Worm (Caenorhabditis elegans) whole organism, L1 larva: ENCODE results near the gene rps-1.

ENCODE experiments used
- aly-2 ChIP-seq: fragments of 150-350 bp; optimal IDR thresholded peaks from 2 replicates; lab custom pipeline; 2014; ENCODE audit warnings: missing biosample characterization, missing genetic modification characterization
- egl-27 ChIP-seq, 2 experiments: fragments of 150-350 bp in 1 of 2; sonication (generic microtip); optimal IDR thresholded peaks; 3 replicates each; lab custom pipeline; 2017 to 2018; ENCODE audit warnings: missing biosample characterization in 2 of 2, missing genetic modification characterization in 2 of 2, missing genetic modification reagents in 2 of 2
- elt-3 ChIP-seq, 6 experiments: fragments of 150-350 bp in 1 of 6; sonication (generic microtip); optimal IDR thresholded peaks; 2 replicates each; lab custom pipeline; 2017 to 2018; ENCODE audit warnings: missing biosample characterization in 6 of 6, missing genetic modification characterization in 6 of 6, inconsistent platforms in 1 of 6
- lir-3 ChIP-seq: sonication (generic microtip); optimal IDR thresholded peaks from 2 replicates; lab custom pipeline; 2016; ENCODE audit warnings: mild to moderate bottlenecking, missing genetic modification characterization, moderate library complexity, missing compliant biosample characterization; ENCODE audit not compliant: poor library complexity
- mdl-1 ChIP-seq, 2 experiments: fragments of 150-350 bp; optimal IDR thresholded peaks; 2 replicates each; lab custom pipeline; 2014 to 2017; ENCODE audit warnings: missing biosample characterization in 2 of 2, missing genetic modification characterization in 2 of 2, inconsistent platforms in 1 of 2
- nhr-237 ChIP-seq: fragments of 150-350 bp; optimal IDR thresholded peaks from 2 replicates; lab custom pipeline; 2014; ENCODE audit warnings: missing biosample characterization, missing genetic modification characterization
- nhr-77 ChIP-seq: fragments of 150-350 bp; optimal IDR thresholded peaks from 2 replicates; lab custom pipeline; 2014; ENCODE audit warnings: missing biosample characterization, missing genetic modification characterization
- pqm-1 ChIP-seq: sonication (generic microtip); optimal IDR thresholded peaks from 3 replicates; lab custom pipeline; 2017; ENCODE audit warnings: missing biosample characterization, missing genetic modification characterization
- tlp-1 ChIP-seq: fragments of 150-350 bp; optimal IDR thresholded peaks from 2 replicates; lab custom pipeline; 2014; ENCODE audit warnings: missing biosample characterization, missing genetic modification characterization
- unc-30 ChIP-seq: sonication (generic microtip); optimal IDR thresholded peaks from 2 replicates; lab custom pipeline; 2017; ENCODE audit warnings: missing biosample characterization, missing genetic modification characterization
- unc-62 ChIP-seq: fragments of 150-350 bp; optimal IDR thresholded peaks from 2 replicates; lab custom pipeline; 2014; ENCODE audit warnings: missing biosample characterization, missing genetic modification reagents, missing genetic modification characterization
- zag-1 ChIP-seq: fragments of 150-350 bp; optimal IDR thresholded peaks from 2 replicates; lab custom pipeline; 2014; ENCODE audit warnings: missing biosample characterization, missing genetic modification characterization

ce11 chrIII:4434294-4434781 is 41.4 kb upstream of the rps-1 start, which contains the start of gene C28A5.1:
- TF ChIP-seq pqm-1 (no peak), aly-2 (tag; lab: Kevin White, UChicago) (no peak), unc-30 (tag; lab: Kevin White, UChicago) (no peak), nhr-237 (tag; lab: Kevin White, UChicago) (no peak), nhr-77 (tag; lab: Kevin White, UChicago) (no peak), egl-27 (tag; optimal IDR thresholded peaks at IDR 0.05; lab: Kevin White, UChicago) (no peak), unc-62 (GFP tag; lab: Kevin White, UChicago) (no peak), zag-1 (no peak), elt-3 (tag; optimal IDR thresholded peaks at IDR 0.05; lab: Kevin White, UChicago) (no peak), mdl-1 (tag; optimal IDR thresholded peaks at IDR 0.05; lab: Kevin White, UChicago) (no peak), tlp-1 (tag; lab: Kevin White, UChicago) (no peak), lir-3 (tag; lab: Kevin White, UChicago) (no peak)
